Comparison of ENCODE assay signal across 4 worm cellular contexts in the genomic region with DNA sequence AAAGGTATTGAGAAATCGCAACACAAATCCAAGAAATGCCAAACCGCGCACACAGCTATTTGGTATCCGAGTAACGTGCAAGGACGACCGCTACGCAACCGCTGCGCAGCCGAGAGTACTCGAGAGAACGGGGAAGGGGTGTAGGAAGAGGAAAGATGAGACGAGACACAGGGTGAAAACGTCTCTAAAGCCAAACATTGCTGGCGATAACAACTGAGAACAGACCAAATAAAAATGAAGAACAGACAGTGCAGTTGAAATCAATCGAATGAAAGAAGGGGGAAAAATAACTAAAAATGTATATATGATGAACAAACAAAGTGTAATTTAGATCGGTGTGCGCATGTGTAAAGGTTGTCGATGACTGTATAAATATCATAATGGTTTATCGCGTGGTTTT.
A peak's percentile ranks its signal among the peaks of the same experiment; 100 is the strongest.
TF ChIP-seq lines count a peak whose summit lies in the region.

No protein-coding gene starts in this region.

TF ChIP-seq in whole organism, L1 larva, 84 proteins besides CTCF, POLR2A, EP300 and RAD21 (continued from another document):
- TF ChIP-seq nhr-90 (tag; optimal IDR thresholded peaks at IDR 0.05; lab: Kevin White, UChicago; ENCODE audit: poor library complexity) (peak; percentile 20), tbx-2 (tag; optimal IDR thresholded peaks at IDR 0.05; lab: Kevin White, UChicago) (peak; percentile 16), ceh-90 (tag; optimal IDR thresholded peaks at IDR 0.05; lab: Kevin White, UChicago) (no peak), C04F5.9 (tag; optimal IDR thresholded peaks at IDR 0.05; lab: Kevin White, UChicago) (no peak), nhr-20 (tag; optimal IDR thresholded peaks at IDR 0.05; lab: Kevin White, UChicago) (peak; percentile 42), lin-15B (tag; optimal IDR thresholded peaks at IDR 0.05; lab: Kevin White, UChicago) (no peak), elt-3 (tag; optimal IDR thresholded peaks at IDR 0.05; lab: Kevin White, UChicago) (peak in 1 of 6 experiments; percentile 67), lsy-2 (tag; optimal IDR thresholded peaks at IDR 0.05; lab: Kevin White, UChicago) (peak in 1 of 2 experiments; percentile 48), swsn-7 (tag; optimal IDR thresholded peaks at IDR 0.05; lab: Kevin White, UChicago) (peak; percentile 17), lin-14 (GFP tag; optimal IDR thresholded peaks at IDR 0.05; lab: Kevin White, UChicago) (peak; percentile 73), aha-1 (tag; optimal IDR thresholded peaks at IDR 0.05; lab: Kevin White, UChicago) (no peak), xbp-1 (tag; optimal IDR thresholded peaks at IDR 0.05; lab: Kevin White, UChicago) (peak; percentile 17), blmp-1 (tag; optimal IDR thresholded peaks at IDR 0.05; lab: Kevin White, UChicago) (peak; percentile 83), mdl-1 (tag; optimal IDR thresholded peaks at IDR 0.05; lab: Kevin White, UChicago) (peak in 1 of 2 experiments; percentile 53), skn-1 (tag; optimal IDR thresholded peaks at IDR 0.05; lab: Kevin White, UChicago) (peak; percentile 10), lin-35 (GFP tag; optimal IDR thresholded peaks at IDR 0.05; lab: Kevin White, UChicago) (peak; percentile 15 to 49), dpl-1 (GFP tag; optimal IDR thresholded peaks at IDR 0.05; lab: Kevin White, UChicago) (peak in 1 of 3 experiments; percentile 8), jun-1 (tag; optimal IDR thresholded peaks at IDR 0.05; lab: Kevin White, UChicago) (peak; percentile 8), snpc-4 (tag; optimal IDR thresholded peaks at IDR 0.05; lab: Kevin White, UChicago) (peak; percentile 37), snu-23 (GFP tag; optimal IDR thresholded peaks at IDR 0.05; lab: Kevin White, UChicago) (peak; percentile 49), rnt-1 (tag; optimal IDR thresholded peaks at IDR 0.05; lab: Kevin White, UChicago) (peak; percentile 8)

TF ChIP-seq in whole organism, L2 larva, 48 proteins besides CTCF, POLR2A, EP300 and RAD21 (continued from another document):
- TF ChIP-seq nhr-12 (tag; optimal IDR thresholded peaks at IDR 0.05; lab: Kevin White, UChicago) (no peak), sma-9 (GFP tag; optimal IDR thresholded peaks at IDR 0.05; lab: Kevin White, UChicago) (peak; percentile 40), sma-9 (tag; optimal IDR thresholded peaks at IDR 0.05; lab: Kevin White, UChicago) (no peak), blmp-1 (tag; optimal IDR thresholded peaks at IDR 0.05; lab: Kevin White, UChicago; ENCODE audit: insufficient read depth) (peak; percentile 39), lin-11 (tag; optimal IDR thresholded peaks at IDR 0.05; lab: Kevin White, UChicago) (peak; percentile 49), lsy-2 (tag; optimal IDR thresholded peaks at IDR 0.05; lab: Kevin White, UChicago) (no peak), unc-55 (GFP tag; optimal IDR thresholded peaks at IDR 0.05; lab: Kevin White, UChicago) (peak; percentile 29), nhr-129 (tag; optimal IDR thresholded peaks at IDR 0.05; lab: Kevin White, UChicago) (peak; percentile 41)

TF ChIP-seq in whole organism, L3 larva, 47 proteins besides CTCF, POLR2A, EP300 and RAD21 (continued from another document):
- no peak for TF ChIP-seq R02D3.7 (tag; optimal IDR thresholded peaks at IDR 0.05; lab: Kevin White, UChicago)
- TF ChIP-seq ztf-4 (tag; optimal IDR thresholded peaks at IDR 0.05; lab: Kevin White, UChicago), result no peak
- TF ChIP-seq lin-39 (tag; optimal IDR thresholded peaks at IDR 0.05; lab: Kevin White, UChicago), result peak; percentile 88
- TF ChIP-seq nfya-1 (tag; optimal IDR thresholded peaks at IDR 0.05; lab: Kevin White, UChicago; ENCODE audit: insufficient read depth), result peak; percentile 45

TF ChIP-seq in whole organism, L4 larva, 104 proteins besides CTCF, POLR2A, EP300 and RAD21 (continued from another document):
- TF ChIP-seq Y48G9A.11 (GFP tag; IDR thresholded peaks at IDR 0.05; lab: Robert Waterston, UW), result no peak
- TF ChIP-seq nhr-10 (tag; optimal IDR thresholded peaks at IDR 0.05; lab: Kevin White, UChicago), result no peak
- TF ChIP-seq Y5F2A.4 (GFP tag; optimal IDR thresholded peaks at IDR 0.05; lab: Kevin White, UChicago), result no peak
- TF ChIP-seq zfp-2 (tag; optimal IDR thresholded peaks at IDR 0.05; lab: Kevin White, UChicago), result no peak
- TF ChIP-seq lin-29 (GFP tag; IDR thresholded peaks at IDR 0.05; lab: Robert Waterston, UW), result no peak
- TF ChIP-seq fkh-10 (GFP tag; optimal IDR thresholded peaks at IDR 0.05; lab: Kevin White, UChicago), result no peak
- TF ChIP-seq hmg-1.1 (GFP tag; IDR thresholded peaks at IDR 0.05; lab: Robert Waterston, UW), result 0 out of 2 replicates have a peak, but pooled peaks have one; percentile 25
- no peak; the same call in 1 of the 2 replicates for TF ChIP-seq dmd-6 (GFP tag; IDR thresholded peaks at IDR 0.05; lab: Robert Waterston, UW)
- no peak for TF ChIP-seq nhr-42 (GFP tag; IDR thresholded peaks at IDR 0.05; lab: Robert Waterston, UW)
- peak; percentile 61 for TF ChIP-seq hlh-11 (tag; optimal IDR thresholded peaks at IDR 0.05; lab: Kevin White, UChicago)
- TF ChIP-seq nhr-6 (tag; optimal IDR thresholded peaks at IDR 0.05; lab: Kevin White, UChicago), result peak; percentile 41
- TF ChIP-seq lin-39 (tag; optimal IDR thresholded peaks at IDR 0.05; lab: Kevin White, UChicago), result no peak
- TF ChIP-seq rbr-2 (tag; optimal IDR thresholded peaks at IDR 0.05; lab: Kevin White, UChicago), result no peak
- no peak for TF ChIP-seq duxl-1 (tag; optimal IDR thresholded peaks at IDR 0.05; lab: Kevin White, UChicago; ENCODE audit: poor library complexity)
- no peak for TF ChIP-seq spr-3 (GFP tag; optimal IDR thresholded peaks at IDR 0.05; lab: Kevin White, UChicago)
- no peak for TF ChIP-seq F37D6.2 (tag; optimal IDR thresholded peaks at IDR 0.05; lab: Kevin White, UChicago)
- no peak for TF ChIP-seq lin-1 (GFP tag; IDR thresholded peaks at IDR 0.05; lab: Robert Waterston, UW)
- TF ChIP-seq F10B5.3 (tag; optimal IDR thresholded peaks at IDR 0.05; lab: Kevin White, UChicago), result no peak
- peak; percentile 1 for TF ChIP-seq nhr-25 (tag; optimal IDR thresholded peaks at IDR 0.05; lab: Kevin White, UChicago; ENCODE audit: borderline replicate concordance, insufficient read depth)
- TF ChIP-seq nhr-28 (tag; optimal IDR thresholded peaks at IDR 0.05; lab: Kevin White, UChicago), result peak; percentile 25
- no peak for TF ChIP-seq pha-4 (GFP tag; IDR thresholded peaks at IDR 0.05; lab: Robert Waterston, UW)
- TF ChIP-seq pha-4 (tag; optimal IDR thresholded peaks at IDR 0.05; lab: Kevin White, UChicago), result no peak
- TF ChIP-seq daf-19 (GFP tag; conservative IDR thresholded peaks at IDR 0.05; lab: Robert Waterston, UW), result no peak
- no peak for TF ChIP-seq T20F7.1 (GFP tag; optimal IDR thresholded peaks at IDR 0.05; lab: Kevin White, UChicago)
- peak; percentile 26 for TF ChIP-seq mes-2 (tag; optimal IDR thresholded peaks at IDR 0.05; lab: Kevin White, UChicago; ENCODE audit: poor library complexity, severe bottlenecking)
- TF ChIP-seq unc-130 (GFP tag; optimal IDR thresholded peaks at IDR 0.05; lab: Kevin White, UChicago), result no peak
- TF ChIP-seq mdl-1 (tag; optimal IDR thresholded peaks at IDR 0.05; lab: Kevin White, UChicago), result peak in 1 of 2 experiments; percentile 59
- no peak for TF ChIP-seq fos-1 (tag; optimal IDR thresholded peaks at IDR 0.05; lab: Kevin White, UChicago)
- TF ChIP-seq skn-1 (tag; optimal IDR thresholded peaks at IDR 0.05; lab: Kevin White, UChicago), result no peak
- peak in 1 of 2 experiments; percentile 24 for TF ChIP-seq lsy-2 (tag; optimal IDR thresholded peaks at IDR 0.05; lab: Kevin White, UChicago)
- TF ChIP-seq mep-1 (tag; optimal IDR thresholded peaks at IDR 0.05; lab: Kevin White, UChicago), result peak; percentile 61
- TF ChIP-seq lir-3 (tag; optimal IDR thresholded peaks at IDR 0.05; lab: Kevin White, UChicago), result no peak
- no peak for TF ChIP-seq daf-16 (GFP tag; optimal IDR thresholded peaks at IDR 0.05; lab: Kevin White, UChicago)
- peak; percentile 26 for TF ChIP-seq daf-16 (tag; optimal IDR thresholded peaks at IDR 0.05; lab: Kevin White, UChicago)
- TF ChIP-seq nhr-111 (GFP tag; optimal IDR thresholded peaks at IDR 0.05; lab: Kevin White, UChicago), result no peak
- no peak for TF ChIP-seq dmd-8 (GFP tag; IDR thresholded peaks at IDR 0.05; lab: Robert Waterston, UW)
- TF ChIP-seq aly-2 (tag; optimal IDR thresholded peaks at IDR 0.05; lab: Kevin White, UChicago), result no peak
- TF ChIP-seq dve-1 (tag; optimal IDR thresholded peaks at IDR 0.05; lab: Kevin White, UChicago; ENCODE audit: insufficient read depth), result peak; percentile 43
- TF ChIP-seq nhr-102 (tag; optimal IDR thresholded peaks at IDR 0.05; lab: Kevin White, UChicago), result no peak
- peak; percentile 42 for TF ChIP-seq mxl-3 (GFP tag; optimal IDR thresholded peaks at IDR 0.05; lab: Kevin White, UChicago)
- TF ChIP-seq snpc-1.2 (GFP tag; IDR thresholded peaks at IDR 0.05; lab: Robert Waterston, UW), result no peak
- TF ChIP-seq saeg-2 (GFP tag; IDR thresholded peaks at IDR 0.05; lab: Robert Waterston, UW), result no peak
- TF ChIP-seq R02D3.7 (tag; optimal IDR thresholded peaks at IDR 0.05; lab: Kevin White, UChicago), result no peak
- no peak for TF ChIP-seq lin-38 (GFP tag; IDR thresholded peaks at IDR 0.05; lab: Robert Waterston, UW)
- no peak for TF ChIP-seq zip-11 (GFP tag; IDR thresholded peaks at IDR 0.05; lab: Robert Waterston, UW)
- no peak for TF ChIP-seq tag-97 (GFP tag; IDR thresholded peaks at IDR 0.05; lab: Robert Waterston, UW)
- no peak for TF ChIP-seq zip-2 (tag; optimal IDR thresholded peaks at IDR 0.05; lab: Kevin White, UChicago)
- TF ChIP-seq nhr-48 (tag; optimal IDR thresholded peaks at IDR 0.05; lab: Kevin White, UChicago), result no peak
- TF ChIP-seq daf-12 (tag; optimal IDR thresholded peaks at IDR 0.05; lab: Kevin White, UChicago), result no peak
- no peak for TF ChIP-seq tra-1 (GFP tag; IDR thresholded peaks at IDR 0.05; lab: Robert Waterston, UW)
- TF ChIP-seq ztf-7 (tag; optimal IDR thresholded peaks at IDR 0.05; lab: Kevin White, UChicago), result peak; percentile 39
- peak; percentile 28 for TF ChIP-seq aha-1 (tag; lab: Kevin White, UChicago)
- peak in 1 of 2 experiments; percentile 97 for TF ChIP-seq unc-62 (GFP tag; optimal IDR thresholded peaks at IDR 0.05 in 1 of 2; lab: Kevin White, UChicago)
- TF ChIP-seq unc-62 (tag; optimal IDR thresholded peaks at IDR 0.05; lab: Kevin White, UChicago), result no peak
- TF ChIP-seq spr-1 (tag; optimal IDR thresholded peaks at IDR 0.05; lab: Kevin White, UChicago), result no peak
- TF ChIP-seq lim-7 (GFP tag; IDR thresholded peaks at IDR 0.05; lab: Robert Waterston, UW), result no peak
- TF ChIP-seq ctbp-1 (GFP tag; IDR thresholded peaks at IDR 0.05; lab: Robert Waterston, UW), result no peak
- no peak for TF ChIP-seq gei-8 (GFP tag; optimal IDR thresholded peaks at IDR 0.05; lab: Kevin White, UChicago)
- TF ChIP-seq ceh-32 (tag; optimal IDR thresholded peaks at IDR 0.05; lab: Kevin White, UChicago; ENCODE audit: poor library complexity), result no peak
